Worm (Caenorhabditis elegans) whole organism, L4 larva: ENCODE measurements around the gene K08D8.4.

Source experiments
- ama-1 ChIP-seq: fragments of 150-350 bp; optimal IDR thresholded peaks from 2 replicates; lab custom pipeline; 2014; ENCODE audit warnings: inconsistent platforms, mixed read lengths
- snpc-4 ChIP-seq: fragments of 150-350 bp; optimal IDR thresholded peaks from 2 replicates; lab custom pipeline; 2014; ENCODE audit warnings: missing biosample characterization, missing genetic modification characterization

DNA sequence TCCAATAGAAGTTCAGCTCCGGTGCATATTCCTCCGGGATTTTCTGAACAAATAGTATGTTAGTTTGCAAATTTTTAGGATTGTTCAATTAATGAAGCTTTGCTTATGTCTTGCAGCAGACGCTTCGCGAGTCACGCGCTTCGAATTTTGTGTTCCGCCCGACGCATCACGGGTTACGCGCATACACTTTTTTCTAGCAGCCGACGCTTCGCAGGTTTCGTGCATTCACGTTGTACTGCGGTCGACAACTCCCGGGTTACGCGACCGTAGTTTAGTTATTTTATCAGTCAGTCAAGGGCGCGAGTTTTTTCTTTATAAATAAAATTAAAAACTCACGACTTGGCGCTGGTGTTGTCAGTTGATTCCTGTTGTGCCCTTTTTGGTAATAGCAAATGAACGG is 40.0 kb downstream of the K08D8.4 start:
- TF ChIP-seq ama-1 (lab: Kevin White, UChicago) (no peak), snpc-4 (tag; lab: Kevin White, UChicago) (no peak)
